Fruit fly (Drosophila melanogaster) whole organism, embryonic: Measurements from ENCODE around the gene CG5910.

Experiments used
- Ada2b ChIP-seq: fragments of 200-800 bp; sonication (Bioruptor generic); IDR thresholded peaks from 2 replicates; pipeline ENCODE4 v1.3.6; 2022; ENCODE audit warnings: missing biosample characterization, missing genetic modification characterization
- Adf1 ChIP-seq: fragments of 200-800 bp; sonication (Bioruptor generic); IDR thresholded peaks from 2 replicates; pipeline ENCODE4 v1.3.6; 2022; ENCODE audit warnings: missing biosample characterization, missing genetic modification characterization
- BEAF-32 ChIP-seq: fragments of 200-800 bp; sonication (Bioruptor generic); optimal IDR thresholded peaks from 3 replicates; lab custom pipeline; 2017; ENCODE audit warnings: missing biosample characterization, missing genetic modification characterization, mild to moderate bottlenecking, moderate library complexity, missing genetic modification reagents
- Bgb ChIP-seq: fragments of 200-800 bp; sonication (Bioruptor generic); IDR thresholded peaks from 2 replicates; pipeline ENCODE4 v1.3.6; 2022; ENCODE audit warnings: missing biosample characterization, missing genetic modification characterization; ENCODE audit not compliant: partially characterized antibody
- CG10209 ChIP-seq: fragments of 200-800 bp; sonication (Bioruptor generic); optimal IDR thresholded peaks from 3 replicates; lab custom pipeline; 2017; ENCODE audit warnings: missing biosample characterization, mild to moderate bottlenecking, missing genetic modification characterization, missing genetic modification reagents
- CG10462 ChIP-seq: fragments of 200-800 bp; sonication (Bioruptor generic); optimal IDR thresholded peaks from 2 replicates; lab custom pipeline; 2016; ENCODE audit warnings: missing biosample characterization, missing genetic modification characterization
- CG12219 ChIP-seq: fragments of 200-800 bp; sonication (Bioruptor generic); optimal IDR thresholded peaks from 3 replicates; lab custom pipeline; 2018; ENCODE audit warnings: missing biosample characterization, mild to moderate bottlenecking, missing genetic modification characterization
- CG12659 ChIP-seq: fragments of 200-800 bp; sonication (Bioruptor generic); optimal IDR thresholded peaks from 3 replicates; lab custom pipeline; 2017; ENCODE audit warnings: mild to moderate bottlenecking, missing biosample characterization, missing genetic modification reagents, missing genetic modification characterization
- CG13624 ChIP-seq: fragments of 200-800 bp; sonication (Bioruptor generic); optimal IDR thresholded peaks from 2 replicates; lab custom pipeline; 2016; ENCODE audit warnings: missing biosample characterization, missing genetic modification characterization
- CG13894 ChIP-seq: fragments of 200-800 bp; sonication (Bioruptor generic); optimal IDR thresholded peaks from 3 replicates; lab custom pipeline; 2018; ENCODE audit warnings: missing biosample characterization, mild to moderate bottlenecking, missing genetic modification characterization, moderate library complexity
- CG14441 ChIP-seq: fragments of 200-800 bp; sonication (Bioruptor generic); IDR thresholded peaks from 2 replicates; pipeline ENCODE4 v1.3.6; 2022; ENCODE audit warnings: missing biosample characterization, missing genetic modification characterization
- CG17912 ChIP-seq: fragments of 200-800 bp; sonication (Bioruptor generic); optimal IDR thresholded peaks from 2 replicates; lab custom pipeline; 2018; ENCODE audit warnings: missing biosample characterization, mild to moderate bottlenecking, missing genetic modification characterization
- CG1792 ChIP-seq: fragments of 200-800 bp; sonication (Bioruptor generic); optimal IDR thresholded peaks from 2 replicates; lab custom pipeline; 2016; ENCODE audit warnings: missing biosample characterization, missing genetic modification characterization
- CG2116 ChIP-seq: fragments of 200-800 bp; sonication (Bioruptor generic); optimal IDR thresholded peaks from 3 replicates; lab custom pipeline; 2018; ENCODE audit warnings: missing biosample characterization, mild to moderate bottlenecking, missing genetic modification characterization
- CG2202 ChIP-seq: fragments of 200-800 bp; sonication (Bioruptor generic); optimal IDR thresholded peaks from 2 replicates; lab custom pipeline; 2018; ENCODE audit warnings: missing biosample characterization, mild to moderate bottlenecking, missing genetic modification characterization
- CG31224 ChIP-seq: fragments of 200-800 bp; sonication (Bioruptor generic); IDR thresholded peaks from 2 replicates; pipeline ENCODE4 v1.3.6; 2022; ENCODE audit warnings: missing biosample characterization, missing genetic modification characterization
- CG32772 ChIP-seq: fragments of 200-800 bp; sonication (Bioruptor generic); IDR thresholded peaks from 2 replicates; pipeline ENCODE4 v1.3.6; 2022; ENCODE audit warnings: missing biosample characterization, missing genetic modification characterization
- CG4328 ChIP-seq: fragments of 200-800 bp; sonication (Bioruptor generic); optimal IDR thresholded peaks from 3 replicates; lab custom pipeline; 2017; ENCODE audit warnings: missing biosample characterization, missing genetic modification reagents, missing genetic modification characterization
- CG7556 ChIP-seq: fragments of 200-800 bp; sonication (Bioruptor generic); optimal IDR thresholded peaks from 2 replicates; lab custom pipeline; 2017; ENCODE audit warnings: missing biosample characterization, mild to moderate bottlenecking, missing genetic modification characterization
- CG8290 ChIP-seq, 3 experiments: fragments of 200-800 bp; sonication (Bioruptor generic); optimal IDR thresholded peaks; 2 replicates each; lab custom pipeline; 2016 to 2019; ENCODE audit warnings: missing biosample characterization in 3 of 3, missing genetic modification characterization in 3 of 3, mild to moderate bottlenecking in 2 of 3, moderate library complexity in 1 of 3
- Ets65A ChIP-seq: fragments of 200-800 bp; sonication (Bioruptor generic); peaks from one replicate; lab custom pipeline; 2016; ENCODE audit warnings: missing biosample characterization, missing genetic modification characterization
- Fer3 ChIP-seq: fragments of 200-800 bp; sonication (Bioruptor generic); optimal IDR thresholded peaks from 2 replicates; lab custom pipeline; 2018; ENCODE audit warnings: missing biosample characterization, mild to moderate bottlenecking, missing genetic modification characterization, moderate library complexity
- HmgD ChIP-seq: fragments of 200-800 bp; sonication (Bioruptor generic); optimal IDR thresholded peaks from 3 replicates; lab custom pipeline; 2016; ENCODE audit warnings: missing biosample characterization, missing genetic modification characterization
- Hr51 ChIP-seq, 2 experiments: fragments of 200-800 bp; sonication (Bioruptor generic); optimal IDR thresholded peaks; 2 replicates in 1 of 2; 3 replicates in 1 of 2; lab custom pipeline; 2016 to 2018; ENCODE audit warnings: missing biosample characterization in 2 of 2, missing genetic modification characterization in 2 of 2, mild to moderate bottlenecking in 1 of 2, moderate library complexity in 1 of 2
- Lpt ChIP-seq: fragments of >200 bp; optimal IDR thresholded peaks from 2 replicates; lab custom pipeline; 2018; ENCODE audit warnings: missing biosample characterization, missing genetic modification characterization
- MTF-1 ChIP-seq: fragments of 200-800 bp; sonication (Bioruptor generic); optimal IDR thresholded peaks from 2 replicates; lab custom pipeline; 2018; ENCODE audit warnings: missing biosample characterization, mild to moderate bottlenecking, missing genetic modification characterization, borderline replicate concordance
- ara ChIP-seq: fragments of 200-800 bp; sonication (Bioruptor generic); IDR thresholded peaks from 2 replicates; pipeline ENCODE4 v1.3.6; 2022; ENCODE audit warnings: missing biosample characterization, missing genetic modification characterization
- bbx ChIP-seq: fragments of 200-800 bp; sonication (Bioruptor generic); IDR thresholded peaks from 2 replicates; pipeline ENCODE4 v1.3.6; 2022; ENCODE audit warnings: missing biosample characterization, missing genetic modification characterization; ENCODE audit not compliant: partially characterized antibody
- croc ChIP-seq: fragments of 200-800 bp; sonication (Bioruptor generic); conservative IDR thresholded peaks from 3 replicates; pipeline ENCODE4 v1.3.6; 2022; ENCODE audit warnings: missing biosample characterization, missing genetic modification characterization
- danr ChIP-seq: fragments of 200-800 bp; sonication (Bioruptor generic); IDR thresholded peaks from 2 replicates; pipeline ENCODE4 v1.3.6; 2022; ENCODE audit warnings: missing biosample characterization, missing genetic modification characterization
- dati ChIP-seq: fragments of 200-800 bp; sonication (Bioruptor generic); IDR thresholded peaks from 2 replicates; pipeline ENCODE4 v1.3.6; 2022; ENCODE audit warnings: missing biosample characterization, missing genetic modification characterization
- disco-r ChIP-seq: fragments of 200-800 bp; sonication (Bioruptor generic); optimal IDR thresholded peaks from 2 replicates; lab custom pipeline; 2016; ENCODE audit warnings: missing biosample characterization, missing genetic modification characterization
- eve ChIP-seq, 2 experiments: fragments of >200 bp; optimal IDR thresholded peaks; 2 replicates each; lab custom pipeline; 2017; ENCODE audit warnings: missing biosample characterization in 2 of 2, missing genetic modification characterization in 2 of 2
- gcm2 ChIP-seq: fragments of 200-800 bp; sonication (Bioruptor generic); optimal IDR thresholded peaks from 2 replicates; lab custom pipeline; 2016; ENCODE audit warnings: missing biosample characterization, missing genetic modification characterization
- h ChIP-seq: fragments of >200 bp; optimal IDR thresholded peaks from 2 replicates; lab custom pipeline; 2017
- kay ChIP-seq: fragments of 200-800 bp; sonication (Bioruptor generic); optimal IDR thresholded peaks from 2 replicates; lab custom pipeline; 2016; ENCODE audit warnings: missing biosample characterization, missing genetic modification characterization
- org-1 ChIP-seq: fragments of 200-800 bp; sonication (Bioruptor generic); optimal IDR thresholded peaks from 2 replicates; lab custom pipeline; 2017; ENCODE audit warnings: missing biosample characterization, missing genetic modification characterization
- phol ChIP-seq: fragments of 200-800 bp; sonication (Bioruptor generic); optimal IDR thresholded peaks from 3 replicates; lab custom pipeline; 2018; ENCODE audit warnings: missing biosample characterization, mild to moderate bottlenecking, missing genetic modification characterization, moderate library complexity
- pita ChIP-seq: fragments of 200-800 bp; sonication (Bioruptor generic); optimal IDR thresholded peaks from 2 replicates; lab custom pipeline; 2017; ENCODE audit warnings: missing biosample characterization, mild to moderate bottlenecking, missing genetic modification characterization
- psq ChIP-seq: fragments of 200-800 bp; sonication (Bioruptor generic); optimal IDR thresholded peaks from 2 replicates; lab custom pipeline; 2017; ENCODE audit warnings: missing biosample characterization, missing genetic modification characterization
- rib ChIP-seq: fragments of 200-800 bp; sonication (Bioruptor generic); IDR thresholded peaks from 2 replicates; pipeline ENCODE4 v1.3.6; 2022; ENCODE audit warnings: missing biosample characterization, missing genetic modification characterization
- salm ChIP-seq: fragments of 200-800 bp; sonication (Bioruptor generic); optimal IDR thresholded peaks from 2 replicates; lab custom pipeline; 2018; ENCODE audit warnings: missing biosample characterization, mild to moderate bottlenecking, missing genetic modification characterization
- sd ChIP-seq: fragments of 200-800 bp; sonication (Bioruptor generic); optimal IDR thresholded peaks from 3 replicates; lab custom pipeline; 2018; ENCODE audit warnings: missing biosample characterization, mild to moderate bottlenecking, missing genetic modification characterization, moderate library complexity
- slbo ChIP-seq: fragments of 200-800 bp; sonication (Bioruptor generic); IDR thresholded peaks from 2 replicates; pipeline ENCODE4 v1.3.6; 2022; ENCODE audit warnings: missing biosample characterization, missing genetic modification characterization
- tgo ChIP-seq: fragments of 200-800 bp; sonication (Bioruptor generic); IDR thresholded peaks from 3 replicates; pipeline ENCODE4 v1.3.6; 2022; ENCODE audit warnings: missing biosample characterization, missing genetic modification characterization
- tx ChIP-seq: fragments of 200-800 bp; sonication (Bioruptor generic); optimal IDR thresholded peaks from 2 replicates; lab custom pipeline; 2016; ENCODE audit warnings: missing biosample characterization, missing genetic modification characterization
- unpg ChIP-seq: fragments of 200-800 bp; sonication (Bioruptor generic); optimal IDR thresholded peaks from 3 replicates; lab custom pipeline; 2018; ENCODE audit warnings: missing biosample characterization, mild to moderate bottlenecking, missing genetic modification characterization, moderate library complexity
- wek ChIP-seq: fragments of 200-800 bp; sonication (Bioruptor generic); optimal IDR thresholded peaks from 3 replicates; lab custom pipeline; 2018; ENCODE audit warnings: missing biosample characterization, mild to moderate bottlenecking, missing genetic modification characterization, moderate library complexity
- wor ChIP-seq: fragments of 200-800 bp; sonication (Bioruptor generic); IDR thresholded peaks from 2 replicates; pipeline ENCODE4 v1.3.6; 2022; ENCODE audit warnings: missing biosample characterization, missing genetic modification characterization

CG5910 gene

dm6 chr3L:20452813-20453682 lies 10.8 kb downstream of the CG5910 start, which contains the start of gene CG5199 (continued):
- peak; percentile 72 for TF ChIP-seq tgo (GFP tag; lab: Robert Waterston, UW)
- TF ChIP-seq CG31224 (GFP tag; lab: Robert Waterston, UW), result peak; percentile 42; the same call in 1 of the 2 replicates
- TF ChIP-seq MTF-1, result no peak
- TF ChIP-seq sd, result no peak
- peak; percentile 82 for TF ChIP-seq BEAF-32 (GFP tag; lab: Kevin White, UChicago)
- TF ChIP-seq slbo (GFP tag; lab: Robert Waterston, UW), result peak; percentile 63
- TF ChIP-seq wek, result no peak
- TF ChIP-seq rib (GFP tag; lab: Robert Waterston, UW), result no peak
- TF ChIP-seq CG4328, result peak; percentile 54
- TF ChIP-seq CG32772 (GFP tag; lab: Robert Waterston, UW), result peak; percentile 34; the same call in 1 of the 2 replicates
- peak; percentile 30 for TF ChIP-seq CG8290 (GFP tag; optimal IDR thresholded peaks at IDR 0.05; lab: Kevin White, UChicago)
- no peak for TF ChIP-seq CG8290 (tag; optimal IDR thresholded peaks at IDR 0.05; lab: Kevin White, UChicago)
- no peak for TF ChIP-seq tx
- peak; percentile 2 for TF ChIP-seq CG1792 (GFP tag; lab: Kevin White, UChicago)
- TF ChIP-seq phol (tag; lab: Kevin White, UChicago), result peak; percentile 85
- peak; percentile 74 for TF ChIP-seq CG10209 (GFP tag; lab: Kevin White, UChicago)
- TF ChIP-seq CG2202 (tag; lab: Kevin White, UChicago), result peak; percentile 10
- TF ChIP-seq bbx, result peak; percentile 67
- peak; percentile 62 for TF ChIP-seq Ada2b (GFP tag; lab: Robert Waterston, UW)
- TF ChIP-seq Ets65A (GFP tag; lab: Kevin White, UChicago), result peak; percentile 92
- no peak for TF ChIP-seq gcm2 (GFP tag; lab: Kevin White, UChicago)
- TF ChIP-seq pita (GFP tag; lab: Kevin White, UChicago), result no peak
- no peak for TF ChIP-seq Lpt (GFP tag; lab: Kevin White, UChicago)
- peak; percentile 75 for TF ChIP-seq CG7556
- no peak for TF ChIP-seq Adf1 (GFP tag; lab: Robert Waterston, UW)
- no peak for TF ChIP-seq dati (GFP tag; lab: Robert Waterston, UW)
- TF ChIP-seq Fer3 (tag; lab: Kevin White, UChicago), result peak; percentile 43
- peak; percentile 0 to 65 for TF ChIP-seq Hr51 (GFP tag; optimal IDR thresholded peaks at IDR 0.05; lab: Kevin White, UChicago)
- TF ChIP-seq CG17912, result no peak
- TF ChIP-seq CG13894 (tag; lab: Kevin White, UChicago), result no peak
- peak; percentile 66 for TF ChIP-seq unpg
- peak; percentile 77 for TF ChIP-seq CG12659 (GFP tag; lab: Kevin White, UChicago)
- TF ChIP-seq h (lab: Kevin White, UChicago), result no peak
- TF ChIP-seq wor (GFP tag; lab: Robert Waterston, UW), result peak; percentile 53
- peak; percentile 57 for TF ChIP-seq croc (GFP tag; lab: Robert Waterston, UW)
- TF ChIP-seq org-1, result no peak
- peak; percentile 37 for TF ChIP-seq CG2116 (GFP tag; lab: Kevin White, UChicago)
- no peak for TF ChIP-seq disco-r
- TF ChIP-seq danr (GFP tag; lab: Robert Waterston, UW), result peak; percentile 41; the same call in 1 of the 2 replicates
- no peak for TF ChIP-seq ara (GFP tag; lab: Robert Waterston, UW)
- TF ChIP-seq psq (GFP tag; lab: Kevin White, UChicago), result peak; percentile 43
- no peak for TF ChIP-seq CG12219 (GFP tag; lab: Kevin White, UChicago)
- TF ChIP-seq eve (GFP tag; optimal IDR thresholded peaks at IDR 0.05; lab: Kevin White, UChicago), result no peak
- peak; percentile 68 for TF ChIP-seq CG14441 (GFP tag; lab: Robert Waterston, UW)
- TF ChIP-seq CG13624 (GFP tag; lab: Kevin White, UChicago), result no peak
- TF ChIP-seq HmgD, result no peak
- TF ChIP-seq salm, result no peak
- no peak for TF ChIP-seq kay (GFP tag; lab: Kevin White, UChicago)
- peak; percentile 75 for TF ChIP-seq Bgb (GFP tag; lab: Robert Waterston, UW)
- TF ChIP-seq CG10462 (GFP tag; lab: Kevin White, UChicago), result peak; percentile 38
